Worm (Caenorhabditis elegans): ENCODE measurements around the gene mth-1.

DNA sequence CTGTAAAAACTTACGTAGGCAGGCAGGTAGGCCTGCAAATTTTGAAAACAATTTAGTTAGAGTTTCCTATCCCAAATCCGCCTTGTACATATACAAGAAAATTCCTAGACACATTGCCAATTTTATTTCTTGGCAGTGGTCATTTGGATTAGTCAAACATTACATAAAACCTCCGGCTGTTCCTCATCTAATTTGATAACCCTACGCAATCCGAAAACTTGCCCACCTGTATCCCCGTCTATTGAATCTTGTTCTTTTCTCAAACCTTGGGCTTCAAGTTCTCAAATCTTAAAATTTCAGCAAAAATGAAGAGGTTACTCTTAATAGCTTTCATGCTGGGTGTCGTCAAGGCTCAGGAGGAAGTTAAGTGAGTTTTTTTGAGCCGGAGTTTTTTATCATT is 57.5 kb downstream of the mth-1 start, which contains the start of gene F56D3.1:
- no peak for TF ChIP-seq him-1 (tag; optimal IDR thresholded peaks at IDR 0.05)
- no peak for TF ChIP-seq attf-5 (GFP tag; optimal IDR thresholded peaks at IDR 0.05)
- no peak for TF ChIP-seq rec-8 (tag; optimal IDR thresholded peaks at IDR 0.05)
